Worm (Caenorhabditis elegans): ENCODE results near the gene mfsd-11.

- TF ChIP-seq ztf-29 (GFP tag; IDR thresholded peaks at IDR 0.05) (no peak), flt-1 (GFP tag; IDR thresholded peaks at IDR 0.05) (no peak), tab-1 (GFP tag; IDR thresholded peaks at IDR 0.05) (no peak), klf-2 (GFP tag; conservative IDR thresholded peaks at IDR 0.05) (no peak), T22C8.4 (GFP tag; IDR thresholded peaks at IDR 0.05) (no peak)
Observed at ce11 chrX:12118340-12118739, 35.6 kb downstream of the mfsd-11 start, which contains the start of gene lgc-16.

All from whole organism, midembryonic.